Worm (Caenorhabditis elegans): Measurements from ENCODE around the gene ugt-56.

The ugt-56 gene

DNA sequence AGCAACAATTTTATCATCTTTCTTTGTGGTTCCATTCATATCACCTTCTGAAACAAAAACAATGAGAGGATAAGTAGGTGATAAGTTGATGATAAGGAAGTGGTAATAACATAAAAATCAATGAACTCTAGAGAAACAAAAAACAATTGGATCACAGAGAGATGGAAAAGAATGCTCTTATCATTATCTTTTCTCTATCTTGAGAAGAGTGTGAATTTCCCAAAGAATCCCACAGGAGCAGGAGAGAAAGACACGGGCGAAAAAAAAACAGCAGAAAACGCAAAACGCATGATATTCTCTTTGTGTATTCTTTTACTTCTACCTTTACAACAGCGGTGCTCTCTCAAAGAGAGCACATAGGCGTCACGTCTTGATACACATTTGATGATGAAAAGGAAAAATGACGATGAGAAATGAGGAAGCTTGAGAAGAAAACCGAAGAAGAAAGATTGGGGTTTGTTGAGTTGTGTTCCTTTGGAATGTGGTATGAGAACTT is 10.5 kb downstream of the ugt-56 start, which contains the start of gene twk-24:
Gene twk-24, minus strand, starts transcription at position 51 of the 496 bp plus-strand sequence.
- TF ChIP-seq snpc-4 (tag; optimal IDR thresholded peaks at IDR 0.05) (no peak), tbx-8 (GFP tag; optimal IDR thresholded peaks at IDR 0.05) (no peak), mab-5 (tag; optimal IDR thresholded peaks at IDR 0.05) (no peak), mep-1 (tag; optimal IDR thresholded peaks at IDR 0.05) (no peak), zip-8 (tag; optimal IDR thresholded peaks at IDR 0.05) (no peak), ces-1 (GFP tag; optimal IDR thresholded peaks at IDR 0.05) (no peak), bed-3 (GFP tag; optimal IDR thresholded peaks at IDR 0.05) (no peak), drap-1 (GFP tag; optimal IDR thresholded peaks at IDR 0.05) (no peak), elt-1 (tag; optimal IDR thresholded peaks at IDR 0.05; ENCODE audit: borderline replicate concordance, insufficient read depth) (no peak)

DNA sequence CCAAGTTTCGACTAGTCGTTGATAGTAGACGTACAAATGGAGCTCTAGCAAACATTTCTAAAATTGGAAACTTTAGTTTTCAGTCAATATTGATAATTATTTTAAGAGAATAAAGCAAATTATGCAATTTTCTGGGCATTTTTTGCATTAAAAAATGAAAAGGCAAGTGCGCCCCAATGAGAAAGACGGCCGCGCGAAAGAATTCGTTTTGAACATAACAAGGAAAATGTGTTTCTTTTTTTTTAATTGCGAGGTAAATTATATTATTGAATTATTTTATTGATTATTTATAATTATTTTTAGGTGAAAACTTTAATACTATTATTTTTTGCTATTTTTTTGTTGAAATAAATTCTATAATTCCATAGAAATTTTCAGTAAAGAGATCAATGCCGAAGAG is 12.7 kb downstream of the ugt-56 start, which contains the start of the genes tsfm-1 and capg-2:
Gene tsfm-1, minus strand, starts transcription at position 57 of the 400 bp plus-strand sequence.
Gene capg-2, plus strand, starts transcription at position 379 of the 400 bp plus-strand sequence.
- TF ChIP-seq elt-1 (tag; optimal IDR thresholded peaks at IDR 0.05; ENCODE audit: borderline replicate concordance, insufficient read depth) (no peak), tbx-8 (GFP tag; optimal IDR thresholded peaks at IDR 0.05) (no peak), ceh-83 (GFP tag; optimal IDR thresholded peaks at IDR 0.05) (no peak), ceh-43 (GFP tag; optimal IDR thresholded peaks at IDR 0.05) (no peak), sptf-1 (tag; optimal IDR thresholded peaks at IDR 0.05) (no peak), unc-62 (GFP tag; optimal IDR thresholded peaks at IDR 0.05) (no peak), bed-3 (GFP tag; optimal IDR thresholded peaks at IDR 0.05) (no peak), ham-2 (GFP tag; optimal IDR thresholded peaks at IDR 0.05) (no peak), mls-2 (tag; optimal IDR thresholded peaks at IDR 0.05) (no peak)

DNA sequence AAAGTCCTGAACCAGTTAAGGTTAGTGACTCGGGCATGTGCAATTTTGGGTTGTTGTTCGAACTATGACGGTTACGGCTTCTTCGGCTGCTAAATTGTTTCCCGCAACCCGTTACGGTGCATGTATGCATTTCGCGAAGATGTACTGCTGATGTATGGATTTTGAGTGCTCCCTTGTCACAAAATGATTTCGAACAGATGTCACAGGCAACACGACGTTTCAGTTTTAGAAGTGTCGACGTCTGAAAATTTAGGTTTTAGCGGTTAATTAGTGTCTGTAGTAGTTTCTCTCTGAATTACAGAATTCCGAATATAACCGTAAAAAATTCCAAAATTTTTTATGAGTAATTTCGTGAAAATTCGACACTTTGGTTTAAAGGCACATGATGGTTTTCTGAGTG is 16.9 kb downstream of the ugt-56 start:
- TF ChIP-seq sem-2 (GFP tag; optimal IDR thresholded peaks at IDR 0.05) (no peak), ceh-39 (tag; optimal IDR thresholded peaks at IDR 0.05) (no peak), snpc-4 (tag; optimal IDR thresholded peaks at IDR 0.05) (no peak), unc-120 (tag; optimal IDR thresholded peaks at IDR 0.05; ENCODE audit: poor library complexity, severe bottlenecking) (no peak), lin-32 (GFP tag; optimal IDR thresholded peaks at IDR 0.05) (no peak), nhr-28 (tag; optimal IDR thresholded peaks at IDR 0.05) (no peak)

DNA sequence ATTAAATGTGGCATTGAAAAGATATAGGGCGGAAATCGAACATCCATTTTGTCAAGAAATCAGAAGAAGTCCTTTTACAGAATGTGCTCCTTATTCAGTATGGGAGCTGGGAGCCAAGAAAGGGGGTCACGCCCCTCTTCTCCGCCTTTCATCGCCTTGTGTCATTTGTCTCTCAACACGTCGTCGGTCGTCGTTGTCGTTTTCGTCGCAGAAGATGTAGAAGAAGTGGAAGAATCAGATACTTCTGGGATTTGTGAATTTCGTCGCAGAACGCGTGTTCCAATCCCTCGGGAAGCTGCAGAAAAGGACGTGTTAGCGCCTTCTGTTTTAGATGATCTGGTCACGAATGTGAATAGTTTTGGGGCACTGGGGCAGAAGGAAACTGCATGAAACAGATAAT is 18.2 kb downstream of the ugt-56 start, which contains the start of gene bnc-1:
Gene bnc-1, minus strand, starts transcription at position 101 of the 400 bp plus-strand sequence.
- TF ChIP-seq mep-1 (tag; optimal IDR thresholded peaks at IDR 0.05): no peak
- no peak for TF ChIP-seq pha-4 (tag; optimal IDR thresholded peaks at IDR 0.05)
- no peak for TF ChIP-seq elt-1 (tag; optimal IDR thresholded peaks at IDR 0.05; ENCODE audit: borderline replicate concordance, insufficient read depth)
- TF ChIP-seq M03D4.4 (tag; optimal IDR thresholded peaks at IDR 0.05): no peak
- no peak for TF ChIP-seq ztf-11 (tag; optimal IDR thresholded peaks at IDR 0.05)

DNA sequence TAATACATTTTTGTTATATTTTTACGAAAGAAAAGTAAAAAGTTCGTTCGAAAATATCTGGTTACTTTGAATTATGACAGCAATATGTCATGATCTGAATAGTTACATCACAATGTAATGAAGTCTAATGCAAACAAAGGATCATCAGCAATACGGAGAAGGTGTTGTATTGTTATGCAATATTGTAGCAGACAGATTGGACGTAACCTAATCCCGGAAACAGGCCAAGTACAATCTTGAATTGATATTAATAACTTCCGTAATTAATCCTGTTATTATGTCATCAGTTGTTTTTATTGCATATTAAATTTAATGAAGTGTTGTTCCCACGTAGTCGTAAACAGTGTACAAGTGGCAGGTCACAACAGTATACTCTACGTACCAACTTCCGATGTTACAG is 22.7 kb downstream of the ugt-56 start:
- TF ChIP-seq zip-8 (tag; optimal IDR thresholded peaks at IDR 0.05) (peak; percentile 60), nhr-2 (tag; optimal IDR thresholded peaks at IDR 0.05) (peak; percentile 57), blmp-1 (tag; optimal IDR thresholded peaks at IDR 0.05) (no peak)

DNA sequence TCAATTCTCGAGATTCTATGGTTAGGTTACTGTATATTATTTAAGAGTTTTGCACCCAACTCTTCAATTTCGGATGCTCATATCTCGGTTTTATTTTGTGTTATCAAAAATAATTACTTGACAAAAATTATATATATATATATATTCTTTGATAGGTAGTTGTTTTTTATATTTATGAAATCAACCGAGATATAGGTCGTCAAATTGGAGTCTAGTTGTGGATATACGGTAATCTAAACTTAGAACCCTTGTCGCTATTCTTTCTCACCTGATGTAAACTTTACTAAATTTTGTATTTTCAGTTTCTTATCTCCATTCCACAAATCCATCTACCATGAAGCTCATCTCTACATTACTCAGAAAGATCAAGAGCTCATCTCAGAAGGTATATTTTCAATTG is 24.4 kb downstream of the ugt-56 start, which contains the start of gene F55C5.10:
Gene F55C5.10, plus strand, starts transcription at position 301 of the 400 bp plus-strand sequence.
- TF ChIP-seq unc-62 (GFP tag; optimal IDR thresholded peaks at IDR 0.05) (no peak), blmp-1 (tag; optimal IDR thresholded peaks at IDR 0.05) (no peak), ceh-43 (GFP tag; optimal IDR thresholded peaks at IDR 0.05) (no peak), nhr-76 (tag; optimal IDR thresholded peaks at IDR 0.05) (no peak), ceh-39 (tag; optimal IDR thresholded peaks at IDR 0.05) (no peak), lsy-2 (tag; optimal IDR thresholded peaks at IDR 0.05) (no peak), ham-2 (GFP tag; optimal IDR thresholded peaks at IDR 0.05) (no peak), pha-4 (tag; optimal IDR thresholded peaks at IDR 0.05) (no peak), unc-120 (tag; optimal IDR thresholded peaks at IDR 0.05; ENCODE audit: poor library complexity, severe bottlenecking) (no peak), ceh-83 (GFP tag; optimal IDR thresholded peaks at IDR 0.05) (no peak)

DNA sequence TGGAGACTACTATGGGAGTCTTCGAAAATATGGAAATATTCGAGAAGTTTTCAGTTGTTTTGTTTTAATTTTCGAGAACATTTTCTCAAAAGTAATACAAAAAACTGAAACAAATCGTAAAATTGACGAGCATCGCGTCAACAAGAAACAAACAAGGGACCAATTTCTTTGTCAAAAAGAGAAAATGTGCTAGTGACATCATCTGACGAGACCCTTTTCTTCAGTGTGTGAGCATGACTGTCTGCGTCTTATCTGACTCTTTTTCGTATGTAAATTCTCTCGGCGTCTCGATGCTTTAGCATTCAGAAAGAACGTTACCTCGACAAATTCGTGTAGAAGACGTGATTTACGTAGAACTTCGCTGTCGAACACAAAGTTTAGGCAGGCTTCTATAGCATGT is 28.9 kb downstream of the ugt-56 start:
- no peak for TF ChIP-seq bed-3 (GFP tag; optimal IDR thresholded peaks at IDR 0.05)
- peak; percentile 13 for TF ChIP-seq unc-62 (GFP tag; optimal IDR thresholded peaks at IDR 0.05)

All from whole organism, mixed stage, embryonic.